Worm (Caenorhabditis elegans): ENCODE results near the gene wdfy-3.

ce11 chrIV:12684826-12685594 is 31.8 kb downstream of the wdfy-3 start:
- TF ChIP-seq nhr-12 (tag; optimal IDR thresholded peaks at IDR 0.05): no peak
- TF ChIP-seq nhr-11 (tag; optimal IDR thresholded peaks at IDR 0.05): no peak
- no peak for TF ChIP-seq ztf-11 (tag; optimal IDR thresholded peaks at IDR 0.05)
- TF ChIP-seq elt-3 (tag; optimal IDR thresholded peaks at IDR 0.05): no peak
- no peak for TF ChIP-seq aly-2 (tag; optimal IDR thresholded peaks at IDR 0.05)
- TF ChIP-seq unc-39 (tag; optimal IDR thresholded peaks at IDR 0.05): no peak
- no peak for TF ChIP-seq elt-1 (tag; optimal IDR thresholded peaks at IDR 0.05)
- TF ChIP-seq alr-1 (tag; optimal IDR thresholded peaks at IDR 0.05): no peak
- no peak for TF ChIP-seq mbf-1 (tag; optimal IDR thresholded peaks at IDR 0.05)
- TF ChIP-seq crh-2 (tag; optimal IDR thresholded peaks at IDR 0.05): no peak
- no peak for TF ChIP-seq unc-62 (GFP tag; optimal IDR thresholded peaks at IDR 0.05)
- TF ChIP-seq peb-1 (tag; optimal IDR thresholded peaks at IDR 0.05): no peak
